Fruit fly (Drosophila melanogaster) whole organism, pupa: ENCODE results near the gene TyrR.
A peak's percentile ranks its signal among the peaks of the same experiment; 100 is the strongest.

Experiments used
- CG10348 ChIP-seq: fragments of 200-800 bp; sonication (Bioruptor generic); IDR thresholded peaks from 2 replicates; pipeline ENCODE4 v1.3.6; 2022; ENCODE audit warnings: missing biosample characterization, missing genetic modification characterization
- CG12605 ChIP-seq: fragments of 200-800 bp; sonication (Bioruptor generic); IDR thresholded peaks from 2 replicates; pipeline ENCODE4 v1.3.6; 2022; ENCODE audit warnings: missing biosample characterization, missing genetic modification characterization
- CG13204 ChIP-seq: fragments of 200-800 bp; sonication (Bioruptor generic); optimal IDR thresholded peaks from 2 replicates; lab custom pipeline; 2018; ENCODE audit warnings: missing biosample characterization, mild to moderate bottlenecking, missing genetic modification characterization, moderate library complexity
- CG14655 ChIP-seq: fragments of 200-800 bp; sonication (Bioruptor generic); optimal IDR thresholded peaks from 3 replicates; lab custom pipeline; 2017; ENCODE audit warnings: mild to moderate bottlenecking, missing biosample characterization, missing genetic modification reagents, missing genetic modification characterization
- CG15710 ChIP-seq: fragments of 200-800 bp; sonication (Bioruptor generic); optimal IDR thresholded peaks from 2 replicates; lab custom pipeline; 2018; ENCODE audit warnings: missing biosample characterization, mild to moderate bottlenecking, missing genetic modification characterization, moderate library complexity
- CG17806 ChIP-seq: fragments of 200-800 bp; sonication (Bioruptor generic); optimal IDR thresholded peaks from 2 replicates; lab custom pipeline; 2018; ENCODE audit warnings: missing biosample characterization, mild to moderate bottlenecking, missing genetic modification characterization, moderate library complexity
- CG32121 ChIP-seq: fragments of 200-800 bp; sonication (Bioruptor generic); IDR thresholded peaks from 2 replicates; pipeline ENCODE4 v1.3.6; 2022; ENCODE audit warnings: missing biosample characterization, missing genetic modification characterization
- CG34367 ChIP-seq: fragments of 200-800 bp; sonication (Bioruptor generic); optimal IDR thresholded peaks from 2 replicates; lab custom pipeline; 2018; ENCODE audit warnings: missing biosample characterization, mild to moderate bottlenecking, missing genetic modification characterization
- CG4496 ChIP-seq: fragments of 200-800 bp; sonication (Bioruptor generic); IDR thresholded peaks from 3 replicates; pipeline ENCODE4 v1.3.6; 2022; ENCODE audit warnings: missing biosample characterization, missing genetic modification characterization
- CG8159 ChIP-seq: fragments of 200-800 bp; sonication (Bioruptor generic); optimal IDR thresholded peaks from 3 replicates; lab custom pipeline; 2018; ENCODE audit warnings: missing biosample characterization, mild to moderate bottlenecking, missing genetic modification characterization, moderate library complexity
- CG8301 ChIP-seq: fragments of 200-800 bp; sonication (Bioruptor generic); optimal IDR thresholded peaks from 2 replicates; lab custom pipeline; 2018; ENCODE audit warnings: missing biosample characterization, mild to moderate bottlenecking, missing genetic modification characterization
- CG9948 ChIP-seq: fragments of 200-800 bp; sonication (Bioruptor generic); optimal IDR thresholded peaks from 2 replicates; lab custom pipeline; 2018; ENCODE audit warnings: missing biosample characterization, mild to moderate bottlenecking, missing genetic modification characterization, moderate library complexity
- D1 ChIP-seq: fragments of 200-800 bp; sonication (Bioruptor generic); optimal IDR thresholded peaks from 2 replicates; lab custom pipeline; 2018; ENCODE audit warnings: missing biosample characterization, mild to moderate bottlenecking, missing genetic modification characterization, moderate library complexity
- EcR ChIP-seq: fragments of 200-800 bp; sonication (Bioruptor generic); optimal IDR thresholded peaks from 3 replicates; lab custom pipeline; 2019; ENCODE audit warnings: missing biosample characterization, missing genetic modification characterization, mild to moderate bottlenecking, moderate library complexity, missing genetic modification reagents
- Ets98B ChIP-seq: fragments of 200-800 bp; sonication (Bioruptor generic); IDR thresholded peaks from 2 replicates; pipeline ENCODE4 v1.3.6; 2022; ENCODE audit warnings: missing biosample characterization, missing genetic modification characterization
- Pif1A ChIP-seq: fragments of 200-800 bp; sonication (Bioruptor generic); optimal IDR thresholded peaks from 3 replicates; lab custom pipeline; 2016; ENCODE audit warnings: missing biosample characterization, missing genetic modification characterization
- Pif1B ChIP-seq: fragments of 200-800 bp; sonication (Bioruptor generic); optimal IDR thresholded peaks from 3 replicates; lab custom pipeline; 2016; ENCODE audit warnings: missing biosample characterization, missing genetic modification characterization
- Snoo ChIP-seq: fragments of 200-800 bp; sonication (Bioruptor generic); optimal IDR thresholded peaks from 3 replicates; lab custom pipeline; 2017; ENCODE audit warnings: missing biosample characterization, mild to moderate bottlenecking, missing genetic modification characterization, inconsistent platforms
- fd96Ca ChIP-seq: fragments of 200-800 bp; sonication (Bioruptor generic); IDR thresholded peaks from 3 replicates; pipeline ENCODE4 v1.3.6; 2022; ENCODE audit warnings: missing biosample characterization, missing genetic modification characterization
- gl ChIP-seq: fragments of 200-800 bp; sonication (Bioruptor generic); optimal IDR thresholded peaks from 2 replicates; lab custom pipeline; 2018; ENCODE audit warnings: missing biosample characterization, mild to moderate bottlenecking, missing genetic modification characterization
- rn ChIP-seq: fragments of 200-800 bp; sonication (Bioruptor generic); IDR thresholded peaks from 2 replicates; pipeline ENCODE4 v1.3.6; 2022; ENCODE audit warnings: missing biosample characterization, missing genetic modification characterization

TyrR gene

DNA sequence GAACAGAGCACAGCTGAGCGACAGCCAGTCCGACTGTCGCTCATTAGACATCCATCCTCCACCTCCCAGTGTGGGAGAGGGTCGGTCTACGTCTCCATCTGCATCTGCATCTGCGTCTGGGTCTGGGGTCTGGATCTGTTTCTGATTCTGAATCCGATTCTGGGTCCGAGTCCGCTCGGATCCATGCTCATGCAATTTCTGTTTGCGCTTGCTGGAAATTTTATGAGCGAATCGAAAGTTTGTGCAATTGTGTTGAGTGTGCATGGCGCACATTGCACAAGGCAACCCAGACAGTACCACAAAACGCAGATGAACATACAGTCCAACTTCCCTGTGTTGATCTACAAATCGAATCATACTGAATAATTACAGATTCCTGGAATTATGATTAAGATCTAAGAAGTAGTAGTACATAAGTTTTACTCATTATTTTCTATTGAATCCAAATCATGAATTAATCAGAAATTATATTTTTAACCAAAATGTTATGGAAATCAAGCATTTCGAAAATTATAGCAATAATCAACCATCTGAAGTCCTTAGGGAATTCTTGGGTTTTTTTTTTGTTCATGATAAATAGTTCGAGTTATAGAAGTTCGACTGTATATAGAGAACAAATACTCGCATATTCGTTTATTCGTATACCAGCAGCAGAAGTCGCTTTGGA, 59.8 kb downstream of the TyrR start:
- peak; percentile 89 for TF ChIP-seq Snoo
- TF ChIP-seq CG8301: peak; percentile 98
- peak; percentile 83 for TF ChIP-seq CG12605 (GFP tag; lab: Robert Waterston, UW)
- peak; percentile 88 for TF ChIP-seq CG4496
- no peak for TF ChIP-seq EcR (GFP tag; lab: Kevin White, UChicago)
- TF ChIP-seq Ets98B: peak; percentile 86
- peak; percentile 91 for TF ChIP-seq gl (tag; lab: Kevin White, UChicago)
- no peak for TF ChIP-seq CG13204 (GFP tag; lab: Kevin White, UChicago)
- TF ChIP-seq fd96Ca (GFP tag; lab: Robert Waterston, UW): peak; percentile 51; the same call in 2 of the 3 replicates
- peak; percentile 93 for TF ChIP-seq CG32121 (GFP tag; lab: Robert Waterston, UW)
- peak; percentile 90 for TF ChIP-seq CG34367 (tag; lab: Kevin White, UChicago)
- peak; percentile 98 for TF ChIP-seq CG14655
- TF ChIP-seq CG15710 (tag; lab: Kevin White, UChicago): peak; percentile 95
- TF ChIP-seq D1 (tag; lab: Kevin White, UChicago): peak; percentile 94
- TF ChIP-seq rn (GFP tag; lab: Robert Waterston, UW): peak; percentile 82
- peak; percentile 95 for TF ChIP-seq Pif1B (GFP tag; lab: Kevin White, UChicago)
- TF ChIP-seq CG10348 (GFP tag; lab: Robert Waterston, UW): peak; percentile 78
- TF ChIP-seq CG8159 (tag; lab: Kevin White, UChicago): peak; percentile 98
- peak; percentile 97 for TF ChIP-seq CG17806
- TF ChIP-seq CG9948: peak; percentile 97
- peak; percentile 95 for TF ChIP-seq Pif1A (GFP tag; lab: Kevin White, UChicago)

DNA sequence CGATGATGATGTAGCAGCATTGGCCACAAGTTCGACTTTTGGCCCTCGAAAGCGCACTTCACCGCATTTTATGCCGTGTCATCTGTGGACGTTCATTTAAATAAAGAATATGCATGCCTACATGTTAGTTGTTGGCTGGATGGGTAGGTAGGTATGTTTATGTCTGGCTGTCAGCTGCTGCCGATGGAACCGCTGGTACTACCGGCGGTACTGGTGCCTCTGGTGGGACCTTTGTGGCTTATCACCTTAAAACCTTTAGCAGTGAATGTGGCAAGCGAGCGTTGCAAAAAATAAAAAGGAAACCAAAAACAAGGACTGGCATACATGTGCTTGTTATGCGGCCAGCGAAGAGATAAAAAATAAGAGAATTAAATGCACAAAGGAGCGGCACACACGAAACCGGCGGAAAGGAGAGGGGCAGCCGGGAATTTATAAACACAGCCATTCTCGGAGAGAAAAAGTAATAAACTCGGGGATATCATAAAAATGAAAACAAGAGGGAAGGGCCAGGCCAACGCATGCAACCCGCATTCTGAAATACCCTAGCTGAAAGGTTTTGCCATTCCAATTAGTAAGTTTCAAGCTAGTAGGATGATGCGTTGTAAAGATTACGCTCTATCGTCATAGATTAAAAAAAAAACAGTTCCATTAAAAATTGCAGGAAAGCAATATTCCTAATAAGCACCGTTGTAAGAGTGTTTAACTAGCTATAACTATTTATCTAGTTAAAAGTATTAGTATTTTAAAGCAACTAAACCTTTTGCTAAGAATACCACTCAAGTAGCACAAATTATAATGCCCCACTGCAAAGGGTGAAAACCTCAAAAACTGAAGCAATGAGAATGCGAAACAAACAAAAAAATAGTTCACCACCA, 60.8 kb downstream of the TyrR start:
- peak; percentile 77 for TF ChIP-seq CG17806
- TF ChIP-seq Pif1B (GFP tag; lab: Kevin White, UChicago): peak; percentile 43
- peak; percentile 47 for TF ChIP-seq CG13204 (GFP tag; lab: Kevin White, UChicago)
- TF ChIP-seq D1 (tag; lab: Kevin White, UChicago): peak; percentile 53
- peak; percentile 47; the same call in 1 of the 3 replicates for TF ChIP-seq CG4496
- TF ChIP-seq fd96Ca (GFP tag; lab: Robert Waterston, UW): peak; percentile 46; the same call in 1 of the 3 replicates
- peak; percentile 48 for TF ChIP-seq CG8301
- no peak for TF ChIP-seq gl (tag; lab: Kevin White, UChicago)
- TF ChIP-seq CG34367 (tag; lab: Kevin White, UChicago): peak; percentile 87
- TF ChIP-seq CG14655: peak; percentile 72
- TF ChIP-seq CG12605 (GFP tag; lab: Robert Waterston, UW): no peak
- no peak; the same call in 1 of the 2 replicates for TF ChIP-seq Ets98B
- peak; percentile 89 for TF ChIP-seq CG15710 (tag; lab: Kevin White, UChicago)
- TF ChIP-seq Snoo: peak; percentile 62
- TF ChIP-seq EcR (GFP tag; lab: Kevin White, UChicago): peak; percentile 26
- peak; percentile 35; the same call in 1 of the 2 replicates for TF ChIP-seq rn (GFP tag; lab: Robert Waterston, UW)
- peak; percentile 88 for TF ChIP-seq CG8159 (tag; lab: Kevin White, UChicago)
- no peak for TF ChIP-seq CG32121 (GFP tag; lab: Robert Waterston, UW)
- peak; percentile 87 for TF ChIP-seq CG9948
- no peak for TF ChIP-seq CG10348 (GFP tag; lab: Robert Waterston, UW)
- peak; percentile 71 for TF ChIP-seq Pif1A (GFP tag; lab: Kevin White, UChicago)

DNA sequence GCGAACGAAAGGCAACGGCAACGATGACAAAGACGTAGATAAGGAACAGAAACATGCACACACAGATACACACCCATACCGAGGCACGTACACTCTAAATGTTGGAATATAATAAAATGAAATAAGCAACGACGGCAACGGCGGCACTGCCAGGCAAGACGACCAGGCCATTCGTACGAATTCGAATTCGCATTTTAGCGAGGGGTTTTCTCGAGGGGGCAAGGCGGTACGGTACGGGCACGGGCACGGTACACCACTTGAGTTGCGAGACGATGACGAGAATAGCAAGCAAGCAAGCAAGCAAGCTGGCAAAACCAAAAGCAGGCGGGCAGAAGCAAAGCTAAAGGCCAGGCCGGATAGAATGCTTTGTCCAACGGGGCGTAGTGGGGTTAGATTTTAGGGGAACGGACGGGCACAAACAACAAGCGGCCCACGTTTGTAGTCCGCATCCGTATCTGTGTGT, 61.8 kb downstream of the TyrR start:
- TF ChIP-seq CG12605 (GFP tag; lab: Robert Waterston, UW) (peak; percentile 48), fd96Ca (GFP tag; lab: Robert Waterston, UW) (0 out of 3 replicates have a peak, but pooled peaks have one; percentile 5), CG13204 (GFP tag; lab: Kevin White, UChicago) (peak; percentile 94), EcR (GFP tag; lab: Kevin White, UChicago) (peak; percentile 75), CG32121 (GFP tag; lab: Robert Waterston, UW) (0 out of 2 replicates have a peak, but pooled peaks have one; percentile 56), CG17806 (no peak), CG15710 (tag; lab: Kevin White, UChicago) (peak; percentile 17), CG34367 (tag; lab: Kevin White, UChicago) (no peak)
- TF ChIP-seq, all 21 proteins: peak for 6

DNA sequence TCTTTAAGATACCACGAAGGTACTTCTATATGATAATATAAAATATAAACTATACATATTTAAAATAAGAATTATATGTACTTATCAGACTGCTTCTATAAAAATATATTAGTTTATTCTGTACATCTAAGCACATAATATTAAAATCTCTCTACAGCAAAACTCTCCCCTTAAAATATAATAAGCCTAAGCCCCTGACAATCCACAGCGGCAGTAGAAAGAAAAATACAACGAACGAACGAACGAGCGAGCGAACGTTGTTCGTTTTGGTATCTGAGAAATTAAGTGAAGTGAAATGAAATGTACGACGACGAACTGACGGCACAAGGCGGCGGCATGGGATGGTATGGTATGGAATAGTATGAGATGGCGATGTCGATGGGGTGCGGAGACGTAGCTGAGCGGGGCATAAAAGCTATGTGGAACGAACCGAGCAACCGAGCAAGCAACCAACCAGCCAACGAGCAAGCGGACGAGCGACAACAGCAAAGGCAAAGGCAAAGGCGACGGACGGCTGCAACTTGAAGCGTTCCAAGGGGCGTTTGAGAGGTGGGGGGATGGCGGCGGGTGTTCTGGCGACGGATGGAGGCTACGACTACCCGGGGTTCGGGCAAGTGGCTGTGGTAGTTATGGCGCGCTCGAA, 62.4 kb downstream of the TyrR start:
- TF ChIP-seq CG34367 (tag; lab: Kevin White, UChicago) (peak; percentile 96), CG13204 (GFP tag; lab: Kevin White, UChicago) (peak; percentile 100), rn (GFP tag; lab: Robert Waterston, UW) (peak; percentile 94), Ets98B (peak; percentile 97), Snoo (peak; percentile 98), CG15710 (tag; lab: Kevin White, UChicago) (peak; percentile 99), CG10348 (GFP tag; lab: Robert Waterston, UW) (peak; percentile 83), CG32121 (GFP tag; lab: Robert Waterston, UW) (peak; percentile 98), CG8159 (tag; lab: Kevin White, UChicago) (peak; percentile 99), EcR (GFP tag; lab: Kevin White, UChicago) (peak; percentile 75), gl (tag; lab: Kevin White, UChicago) (peak; percentile 89), CG8301 (peak; percentile 97), CG12605 (GFP tag; lab: Robert Waterston, UW) (peak; percentile 95), CG4496 (peak; percentile 96), fd96Ca (GFP tag; lab: Robert Waterston, UW) (peak; percentile 96), CG14655 (peak; percentile 98), Pif1A (GFP tag; lab: Kevin White, UChicago) (peak; percentile 96), D1 (tag; lab: Kevin White, UChicago) (no peak), Pif1B (GFP tag; lab: Kevin White, UChicago) (peak; percentile 98), CG17806 (peak; percentile 99), CG9948 (peak; percentile 99)
